Fruit fly (Drosophila melanogaster) whole organism, embryonic: ENCODE measurements around the gene Pgant2.

ENCODE experiments used
- Atf3 ChIP-seq: fragments of 200-800 bp; sonication (Bioruptor generic); optimal IDR thresholded peaks from 3 replicates; lab custom pipeline; 2016; ENCODE audit warnings: missing biosample characterization, missing genetic modification characterization
- Atf6 ChIP-seq: fragments of 200-800 bp; sonication (Bioruptor generic); IDR thresholded peaks from 2 replicates; pipeline ENCODE4 v1.3.6; 2022; ENCODE audit warnings: missing biosample characterization, missing genetic modification characterization
- Awh ChIP-seq: fragments of 200-800 bp; sonication (Bioruptor generic); IDR thresholded peaks from 2 replicates; pipeline ENCODE4, ENCODE4 v1.3.6; 2022; ENCODE audit warnings: missing biosample characterization, missing genetic modification characterization
- CG10274 ChIP-seq: fragments of 200-800 bp; sonication (Bioruptor generic); optimal IDR thresholded peaks from 3 replicates; lab custom pipeline; 2017; ENCODE audit warnings: missing biosample characterization, mild to moderate bottlenecking, missing genetic modification characterization
- CG10654 ChIP-seq: fragments of 200-800 bp; sonication (Bioruptor generic); optimal IDR thresholded peaks from 2 replicates; lab custom pipeline; 2016; ENCODE audit warnings: missing biosample characterization, missing genetic modification characterization
- CG11093 ChIP-seq: fragments of 200-800 bp; sonication (Bioruptor generic); IDR thresholded peaks from 3 replicates; pipeline ENCODE4 v1.3.6; 2022; ENCODE audit warnings: missing biosample characterization, missing genetic modification characterization
- CG11695 ChIP-seq: fragments of 200-800 bp; sonication (Bioruptor generic); IDR thresholded peaks from 3 replicates; pipeline ENCODE4 v1.3.6; 2022; ENCODE audit warnings: missing biosample characterization, missing genetic modification characterization
- CG12071 ChIP-seq: fragments of 200-800 bp; sonication (Bioruptor generic); optimal IDR thresholded peaks from 3 replicates; lab custom pipeline; 2018; ENCODE audit warnings: missing biosample characterization, mild to moderate bottlenecking, missing genetic modification characterization
- CG12219 ChIP-seq: fragments of 200-800 bp; sonication (Bioruptor generic); optimal IDR thresholded peaks from 3 replicates; lab custom pipeline; 2018; ENCODE audit warnings: missing biosample characterization, mild to moderate bottlenecking, missing genetic modification characterization
- CG14014 ChIP-seq: fragments of 200-800 bp; sonication (Bioruptor generic); IDR thresholded peaks from 2 replicates; pipeline ENCODE4 v1.3.6; 2022; ENCODE audit warnings: missing biosample characterization, missing genetic modification characterization
- CG1647 ChIP-seq: fragments of 200-800 bp; sonication (Bioruptor generic); optimal IDR thresholded peaks from 3 replicates; lab custom pipeline; 2016; ENCODE audit warnings: missing biosample characterization, missing genetic modification characterization
- CG16863 ChIP-seq: fragments of 200-800 bp; sonication (Bioruptor generic); optimal IDR thresholded peaks from 3 replicates; lab custom pipeline; 2016; ENCODE audit warnings: missing biosample characterization, missing genetic modification characterization
- CG17361 ChIP-seq: fragments of 200-800 bp; sonication (Bioruptor generic); IDR thresholded peaks from 3 replicates; pipeline ENCODE4 v1.3.6; 2022; ENCODE audit warnings: missing biosample characterization, missing genetic modification characterization
- CG17385 ChIP-seq: fragments of 200-800 bp; sonication (Bioruptor generic); optimal IDR thresholded peaks from 3 replicates; lab custom pipeline; 2018; ENCODE audit warnings: missing biosample characterization, mild to moderate bottlenecking, missing genetic modification characterization
- CG18262 ChIP-seq: fragments of 200-800 bp; optimal IDR thresholded peaks from 3 replicates; lab custom pipeline; 2019; ENCODE audit warnings: missing biosample characterization, mild to moderate bottlenecking, missing genetic modification characterization, moderate library complexity
- CG2202 ChIP-seq: fragments of 200-800 bp; sonication (Bioruptor generic); optimal IDR thresholded peaks from 2 replicates; lab custom pipeline; 2018; ENCODE audit warnings: missing biosample characterization, mild to moderate bottlenecking, missing genetic modification characterization
- CG2712 ChIP-seq: fragments of 200-800 bp; optimal IDR thresholded peaks from 3 replicates; lab custom pipeline; 2019; ENCODE audit warnings: missing biosample characterization, mild to moderate bottlenecking, missing genetic modification characterization, moderate library complexity
- CG31388 ChIP-seq: fragments of 200-800 bp; sonication (Bioruptor generic); optimal IDR thresholded peaks from 2 replicates; lab custom pipeline; 2016; ENCODE audit warnings: missing biosample characterization, missing genetic modification characterization
- CG32767 ChIP-seq: fragments of 200-800 bp; sonication (Bioruptor generic); IDR thresholded peaks from 2 replicates; pipeline ENCODE4 v1.3.6; 2022; ENCODE audit warnings: missing biosample characterization, missing genetic modification characterization
- CG32772 ChIP-seq: fragments of 200-800 bp; sonication (Bioruptor generic); IDR thresholded peaks from 2 replicates; pipeline ENCODE4 v1.3.6; 2022; ENCODE audit warnings: missing biosample characterization, missing genetic modification characterization
- CG3726 ChIP-seq: fragments of 200-800 bp; sonication (Bioruptor generic); IDR thresholded peaks from 3 replicates; pipeline ENCODE4, ENCODE4 v1.3.6; 2022; ENCODE audit warnings: missing biosample characterization, missing genetic modification characterization
- CG4282 ChIP-seq: fragments of 200-800 bp; sonication (Bioruptor generic); optimal IDR thresholded peaks from 2 replicates; lab custom pipeline; 2016; ENCODE audit warnings: missing biosample characterization, missing genetic modification characterization
- CG7987 ChIP-seq: fragments of 200-800 bp; sonication (Bioruptor generic); optimal IDR thresholded peaks from 2 replicates; lab custom pipeline; 2018; ENCODE audit warnings: missing biosample characterization, mild to moderate bottlenecking, missing genetic modification characterization, moderate library complexity
- Camta ChIP-seq: fragments of 200-800 bp; sonication (Bioruptor generic); optimal IDR thresholded peaks from 2 replicates; lab custom pipeline; 2016; ENCODE audit warnings: missing biosample characterization, missing genetic modification characterization
- Drgx ChIP-seq: fragments of 200-800 bp; sonication (Bioruptor generic); IDR thresholded peaks from 2 replicates; pipeline ENCODE4 v1.3.6; 2022; ENCODE audit warnings: missing biosample characterization, missing genetic modification characterization
- Hr3 ChIP-seq: fragments of 200-800 bp; sonication (Bioruptor generic); optimal IDR thresholded peaks from 3 replicates; lab custom pipeline; 2016; ENCODE audit warnings: missing biosample characterization, missing genetic modification characterization
- Jarid2 ChIP-seq: fragments of 200-800 bp; sonication (Bioruptor generic); optimal IDR thresholded peaks from 3 replicates; lab custom pipeline; 2017; ENCODE audit warnings: mild to moderate bottlenecking, missing biosample characterization, missing genetic modification reagents, missing genetic modification characterization
- Lhr ChIP-seq: fragments of 200-800 bp; sonication (Bioruptor generic); optimal IDR thresholded peaks from 3 replicates; lab custom pipeline; 2017; ENCODE audit warnings: mild to moderate bottlenecking, missing biosample characterization, missing genetic modification reagents, missing genetic modification characterization
- MESR4 ChIP-seq: fragments of 200-800 bp; sonication (Bioruptor generic); optimal IDR thresholded peaks from 2 replicates; lab custom pipeline; 2018; ENCODE audit warnings: missing biosample characterization, mild to moderate bottlenecking, missing genetic modification characterization, moderate library complexity
- NfI ChIP-seq: fragments of 200-800 bp; sonication (Bioruptor generic); optimal IDR thresholded peaks from 3 replicates; lab custom pipeline; 2018; ENCODE audit warnings: missing biosample characterization, mild to moderate bottlenecking, missing genetic modification characterization, moderate library complexity
- Rfx ChIP-seq: fragments of 200-800 bp; sonication (Bioruptor generic); IDR thresholded peaks from 2 replicates; pipeline ENCODE4 v1.3.6; 2022; ENCODE audit warnings: missing biosample characterization, missing genetic modification characterization
- Stat92E ChIP-seq, 3 experiments: fragments of >200 bp in 2 of 3; fragments of 200-800 bp in 1 of 3; sonication (Bioruptor generic) in 1 of 3; optimal IDR thresholded peaks; 2 replicates each; lab custom pipeline; 2017 to 2019; ENCODE audit warnings: missing biosample characterization in 3 of 3, missing genetic modification characterization in 3 of 3, mild to moderate bottlenecking in 1 of 3, moderate library complexity in 1 of 3
- Trl ChIP-seq, 3 experiments: fragments of >200 bp in 2 of 3; fragments of 200-800 bp in 1 of 3; sonication (Bioruptor generic) in 1 of 3; optimal IDR thresholded peaks; 2 replicates in 1 of 3; 3 replicates in 2 of 3; lab custom pipeline; 2016 to 2017; ENCODE audit warnings: missing biosample characterization in 1 of 3, missing genetic modification characterization in 1 of 3
- bab2 ChIP-seq: fragments of 200-800 bp; sonication (Bioruptor generic); optimal IDR thresholded peaks from 2 replicates; lab custom pipeline; 2016; ENCODE audit warnings: missing biosample characterization, missing genetic modification characterization
- bowl ChIP-seq: fragments of 200-800 bp; sonication (Bioruptor generic); IDR thresholded peaks from 2 replicates; pipeline ENCODE4 v1.3.6; 2022; ENCODE audit warnings: missing biosample characterization, missing genetic modification characterization
- cato ChIP-seq: fragments of 200-800 bp; sonication (Bioruptor generic); optimal IDR thresholded peaks from 2 replicates; lab custom pipeline; 2016; ENCODE audit warnings: missing biosample characterization, missing genetic modification characterization, borderline replicate concordance
- dm ChIP-seq: fragments of 200-800 bp; sonication (Bioruptor generic); optimal IDR thresholded peaks from 3 replicates; lab custom pipeline; 2016; ENCODE audit warnings: missing biosample characterization, missing genetic modification characterization
- dmrt99B ChIP-seq: fragments of 200-800 bp; sonication (Bioruptor generic); optimal IDR thresholded peaks from 2 replicates; lab custom pipeline; 2018; ENCODE audit warnings: missing biosample characterization, mild to moderate bottlenecking, missing genetic modification characterization, moderate library complexity
- gce ChIP-seq: fragments of 200-800 bp; sonication (Bioruptor generic); IDR thresholded peaks from 3 replicates; pipeline ENCODE4 v1.3.6; 2022; ENCODE audit warnings: missing biosample characterization, missing genetic modification characterization
- jing ChIP-seq: fragments of 200-800 bp; sonication (Bioruptor generic); optimal IDR thresholded peaks from 2 replicates; lab custom pipeline; 2018; ENCODE audit warnings: missing biosample characterization, mild to moderate bottlenecking, missing genetic modification characterization
- jumu ChIP-seq: fragments of 200-800 bp; sonication (Bioruptor generic); optimal IDR thresholded peaks from 3 replicates; lab custom pipeline; 2016; ENCODE audit warnings: missing biosample characterization, missing genetic modification characterization
- lola ChIP-seq, 3 experiments: fragments of >200 bp in 2 of 3; fragments of 200-800 bp in 1 of 3; sonication (Bioruptor generic) in 1 of 3; optimal IDR thresholded peaks; 2 replicates each; lab custom pipeline; 2017 to 2019; ENCODE audit warnings: missing biosample characterization in 3 of 3, missing genetic modification characterization in 3 of 3, mild to moderate bottlenecking in 1 of 3, moderate library complexity in 1 of 3
- nau ChIP-seq: fragments of 200-800 bp; sonication (Bioruptor generic); optimal IDR thresholded peaks from 3 replicates; lab custom pipeline; 2017; ENCODE audit warnings: missing biosample characterization, mild to moderate bottlenecking, missing genetic modification characterization, missing genetic modification reagents
- psq ChIP-seq: fragments of 200-800 bp; sonication (Bioruptor generic); optimal IDR thresholded peaks from 2 replicates; lab custom pipeline; 2017; ENCODE audit warnings: missing biosample characterization, missing genetic modification characterization
- scrt ChIP-seq: fragments of 200-800 bp; sonication (Bioruptor generic); optimal IDR thresholded peaks from 2 replicates; lab custom pipeline; 2018; ENCODE audit warnings: missing biosample characterization, mild to moderate bottlenecking, missing genetic modification characterization, moderate library complexity
- sens-2 ChIP-seq: fragments of 200-800 bp; sonication (Bioruptor generic); IDR thresholded peaks from 2 replicates; pipeline ENCODE4 v1.3.6; 2022; ENCODE audit warnings: missing biosample characterization, missing genetic modification characterization
- sim ChIP-seq: fragments of 200-800 bp; sonication (Bioruptor generic); IDR thresholded peaks from 2 replicates; pipeline ENCODE4 v1.3.6; 2022; ENCODE audit warnings: missing biosample characterization, missing genetic modification characterization
- slbo ChIP-seq: fragments of 200-800 bp; sonication (Bioruptor generic); IDR thresholded peaks from 2 replicates; pipeline ENCODE4 v1.3.6; 2022; ENCODE audit warnings: missing biosample characterization, missing genetic modification characterization
- trem ChIP-seq: fragments of 200-800 bp; optimal IDR thresholded peaks from 3 replicates; lab custom pipeline; 2019; ENCODE audit warnings: missing biosample characterization, mild to moderate bottlenecking, missing genetic modification characterization, moderate library complexity
- twi ChIP-seq: fragments of 200-800 bp; optimal IDR thresholded peaks from 2 replicates; lab custom pipeline; 2019; ENCODE audit warnings: missing biosample characterization, mild to moderate bottlenecking, missing genetic modification characterization, moderate library complexity

Gene Pgant2

DNA sequence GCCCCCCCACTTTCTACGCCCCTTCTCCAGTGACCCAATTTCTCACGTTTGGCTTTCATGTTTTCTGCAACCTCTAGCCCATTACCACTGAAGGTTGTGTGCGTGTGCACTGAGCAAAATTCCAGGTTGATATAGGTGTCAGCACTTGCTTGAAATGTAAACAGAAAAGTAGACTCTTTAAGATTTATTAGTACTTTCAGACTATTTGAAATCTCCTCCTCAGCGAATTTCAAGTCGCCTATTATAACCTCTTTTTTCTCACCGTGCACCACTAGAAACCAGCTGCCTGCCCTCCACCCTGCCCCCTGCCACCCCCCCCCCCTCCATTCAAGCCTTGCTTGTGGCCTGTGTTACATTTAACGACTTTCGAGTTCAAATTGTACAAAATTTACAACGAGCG, 8.6 kb upstream of the Pgant2 start (continued):
- TF ChIP-seq trem (tag; lab: Kevin White, UChicago) (peak; percentile 7), CG1647 (GFP tag; lab: Kevin White, UChicago) (no peak), CG10274 (GFP tag; lab: Kevin White, UChicago) (no peak), CG4282 (no peak), slbo (GFP tag; lab: Robert Waterston, UW) (peak; percentile 52), NfI (peak; percentile 31), Atf3 (GFP tag; lab: Kevin White, UChicago) (no peak), dm (GFP tag; lab: Kevin White, UChicago) (no peak), twi (tag; lab: Kevin White, UChicago) (no peak), lola (GFP tag; optimal IDR thresholded peaks at IDR 0.05; lab: Kevin White, UChicago) (peak in 1 of 3 experiments; percentile 49), CG10654 (GFP tag; lab: Kevin White, UChicago) (peak; percentile 27), CG2712 (peak; percentile 63), CG14014 (GFP tag; lab: Robert Waterston, UW) (peak; percentile 47; the same call in 1 of the 2 replicates), jumu (GFP tag; lab: Kevin White, UChicago) (peak; percentile 36), CG2202 (tag; lab: Kevin White, UChicago) (no peak), Trl (optimal IDR thresholded peaks at IDR 0.05; lab: Kevin White, UChicago) (no peak), Trl (GFP tag; optimal IDR thresholded peaks at IDR 0.05; lab: Kevin White, UChicago) (no peak), dmrt99B (peak; percentile 69), Camta (GFP tag; lab: Kevin White, UChicago) (peak; percentile 9), nau (GFP tag; lab: Kevin White, UChicago) (no peak), Jarid2 (peak; percentile 3), CG16863 (GFP tag; lab: Kevin White, UChicago) (no peak), CG12219 (GFP tag; lab: Kevin White, UChicago) (no peak), Rfx (GFP tag; lab: Robert Waterston, UW) (peak; percentile 52; the same call in 1 of the 2 replicates), CG11695 (GFP tag; lab: Robert Waterston, UW) (no peak), CG32772 (GFP tag; lab: Robert Waterston, UW) (0 out of 2 replicates have a peak, but pooled peaks have one; percentile 49), cato (GFP tag; lab: Kevin White, UChicago) (no peak), Lhr (GFP tag; lab: Kevin White, UChicago) (no peak), sens-2 (GFP tag; lab: Robert Waterston, UW) (peak; percentile 44; the same call in 1 of the 2 replicates), Awh (no peak), Atf6 (GFP tag; lab: Robert Waterston, UW) (no peak), bowl (GFP tag; lab: Robert Waterston, UW) (no peak), sim (GFP tag; lab: Robert Waterston, UW) (no peak), CG11093 (GFP tag; lab: Robert Waterston, UW) (peak; percentile 58; the same call in 1 of the 3 replicates), jing (GFP tag; lab: Kevin White, UChicago) (no peak), CG18262 (tag; lab: Kevin White, UChicago) (peak; percentile 60), Stat92E (GFP tag; optimal IDR thresholded peaks at IDR 0.05; lab: Kevin White, UChicago) (no peak), scrt (no peak), CG31388 (GFP tag; lab: Kevin White, UChicago) (no peak), CG17361 (peak; percentile 49; the same call in 1 of the 3 replicates), psq (GFP tag; lab: Kevin White, UChicago) (no peak), CG17385 (GFP tag; lab: Kevin White, UChicago) (peak; percentile 10), Hr3 (peak; percentile 33), CG32767 (GFP tag; lab: Robert Waterston, UW) (0 out of 2 replicates have a peak, but pooled peaks have one; percentile 36), bab2 (no peak), CG7987 (GFP tag; lab: Kevin White, UChicago) (no peak), gce (GFP tag; lab: Robert Waterston, UW) (peak; percentile 54; the same call in 1 of the 3 replicates), CG3726 (peak; percentile 43; the same call in 1 of the 3 replicates), MESR4 (no peak), CG12071 (GFP tag; lab: Kevin White, UChicago) (no peak), Drgx (GFP tag; lab: Robert Waterston, UW) (peak; percentile 47; the same call in 1 of the 2 replicates)
